Fruit fly (Drosophila melanogaster) whole organism, adult: ENCODE measurements around the gene CG16890.

ENCODE experiments used
- Crg-1 ChIP-seq: fragments of 200-800 bp; sonication (Bioruptor generic); optimal IDR thresholded peaks from 2 replicates; lab custom pipeline; 2016; ENCODE audit warnings: missing biosample characterization, missing genetic modification characterization
- Hr96 ChIP-seq: fragments of 200-800 bp; sonication (Bioruptor generic); optimal IDR thresholded peaks from 2 replicates; lab custom pipeline; 2016; ENCODE audit warnings: missing biosample characterization, missing genetic modification characterization

- TF ChIP-seq Hr96 (GFP tag; lab: Kevin White, UChicago): no peak
- TF ChIP-seq Crg-1: no peak
These were observed 13.3 kb downstream of the CG16890 start for dm6 chr2L:13770884-13771283.
